Worm (Caenorhabditis elegans) whole organism, L3 larva: ENCODE data around the gene subs-4.

Experiments
- ceh-28 ChIP-seq: fragments of 150-350 bp; optimal IDR thresholded peaks from 2 replicates; lab custom pipeline; 2014; ENCODE audit warnings: missing biosample characterization, missing genetic modification reagents, missing genetic modification characterization
- ceh-9 ChIP-seq: sonication (generic microtip); optimal IDR thresholded peaks from 2 replicates; lab custom pipeline; 2018; ENCODE audit warnings: missing biosample characterization, missing genetic modification characterization
- elt-3 ChIP-seq, 3 experiments: fragments of 150-350 bp in 1 of 3; sonication (generic microtip) in 2 of 3; optimal IDR thresholded peaks; 2 replicates in 2 of 3; 4 replicates in 1 of 3; lab custom pipeline; 2014 to 2017; ENCODE audit warnings: missing biosample characterization in 3 of 3, missing genetic modification characterization in 3 of 3
- fkh-10 ChIP-seq: sonication (generic microtip); optimal IDR thresholded peaks from 2 replicates; lab custom pipeline; 2017; ENCODE audit warnings: missing biosample characterization, missing genetic modification reagents, missing genetic modification characterization
- jun-1 ChIP-seq: fragments of 150-350 bp; optimal IDR thresholded peaks from 2 replicates; lab custom pipeline; 2014; ENCODE audit warnings: missing biosample characterization, missing genetic modification reagents, missing genetic modification characterization
- nhr-25 ChIP-seq: sonication (generic microtip); optimal IDR thresholded peaks from 2 replicates; lab custom pipeline; 2017; ENCODE audit warnings: missing biosample characterization, missing genetic modification characterization
- nhr-28 ChIP-seq: fragments of 150-350 bp; optimal IDR thresholded peaks from 2 replicates; lab custom pipeline; 2014; ENCODE audit warnings: missing biosample characterization, missing genetic modification characterization
- nhr-43 ChIP-seq: sonication (generic microtip); optimal IDR thresholded peaks from 2 replicates; lab custom pipeline; 2016; ENCODE audit warnings: mild to moderate bottlenecking, missing genetic modification characterization, missing compliant biosample characterization; ENCODE audit not compliant: poor library complexity, severe bottlenecking
- nhr-77 ChIP-seq: fragments of 150-350 bp; optimal IDR thresholded peaks from 2 replicates; lab custom pipeline; 2014; ENCODE audit warnings: missing biosample characterization, missing genetic modification characterization
- pha-4 ChIP-seq: fragments of 150-350 bp; optimal IDR thresholded peaks from 2 replicates; lab custom pipeline; 2014; ENCODE audit warnings: missing biosample characterization, missing genetic modification reagents, missing genetic modification characterization
- skn-1 ChIP-seq: fragments of 150-350 bp; optimal IDR thresholded peaks from 2 replicates; lab custom pipeline; 2014; ENCODE audit warnings: missing biosample characterization, missing genetic modification characterization

DNA sequence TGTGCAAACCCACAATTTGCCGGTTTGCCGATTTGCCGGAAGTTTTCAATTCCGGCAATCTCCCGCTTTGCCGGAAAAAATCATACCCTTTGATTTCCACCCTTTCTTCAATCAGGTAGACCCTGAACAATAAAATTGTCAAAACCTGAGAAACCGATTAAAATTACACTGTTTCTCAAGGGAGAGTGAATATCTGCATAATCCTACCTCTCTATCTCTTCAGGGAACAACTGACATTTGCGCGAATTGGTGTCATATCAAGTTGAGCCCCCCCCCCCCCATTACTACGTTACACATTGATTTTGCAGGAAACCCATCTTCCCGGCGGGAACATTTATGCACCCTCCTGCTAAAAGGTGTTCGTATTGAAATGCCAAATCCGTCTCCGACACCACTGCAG lies 28.4 kb downstream of the subs-4 start, which contains the start of gene twk-31:
- no peak for TF ChIP-seq elt-3 (tag; optimal IDR thresholded peaks at IDR 0.05; lab: Kevin White, UChicago)
- no peak for TF ChIP-seq ceh-9 (tag; lab: Kevin White, UChicago)
- TF ChIP-seq nhr-43 (tag; lab: Kevin White, UChicago) = no peak
- TF ChIP-seq fkh-10 = no peak
- TF ChIP-seq jun-1 (tag; lab: Kevin White, UChicago) = no peak
- no peak for TF ChIP-seq pha-4
- no peak for TF ChIP-seq skn-1
- no peak for TF ChIP-seq nhr-25 (tag; lab: Kevin White, UChicago)
- TF ChIP-seq ceh-28 = no peak
- no peak for TF ChIP-seq nhr-28
- TF ChIP-seq nhr-77 = no peak
